Worm (Caenorhabditis elegans): ENCODE measurements around the gene T13C2.7.

DNA sequence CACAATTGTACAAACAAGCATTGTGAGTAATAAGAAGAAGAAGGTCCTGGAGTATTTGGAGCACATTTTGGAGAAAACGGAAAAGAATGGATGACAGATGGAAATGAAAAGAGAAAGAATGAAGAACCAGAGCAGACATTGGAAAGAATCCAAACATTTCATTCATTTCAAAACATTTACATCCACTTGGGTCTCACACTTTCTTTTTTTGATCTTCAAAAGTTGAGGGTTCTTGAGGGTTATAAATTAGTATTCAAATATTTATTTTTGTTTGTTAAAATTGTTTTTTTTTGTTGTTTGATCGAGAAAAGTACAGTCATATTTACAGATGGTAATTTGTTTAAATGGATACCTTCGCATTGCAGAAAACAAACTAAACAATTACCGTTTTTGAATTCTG lies 45.5 kb upstream of the T13C2.7 start, which contains the start of gene T14B4.9:
- no peak for TF ChIP-seq madf-2 (tag; optimal IDR thresholded peaks at IDR 0.05)
- TF ChIP-seq ceh-34 (tag; optimal IDR thresholded peaks at IDR 0.05): no peak
- TF ChIP-seq fkh-10 (GFP tag; optimal IDR thresholded peaks at IDR 0.05): no peak
- TF ChIP-seq Y22D7AL.16 (tag; optimal IDR thresholded peaks at IDR 0.05): no peak
- TF ChIP-seq pax-1 (tag; optimal IDR thresholded peaks at IDR 0.05): no peak
- no peak for TF ChIP-seq tbx-2 (tag; optimal IDR thresholded peaks at IDR 0.05)
- no peak for TF ChIP-seq pag-3 (tag; optimal IDR thresholded peaks at IDR 0.05; ENCODE audit: borderline replicate concordance)
- TF ChIP-seq sox-4 (tag; optimal IDR thresholded peaks at IDR 0.05): no peak
- TF ChIP-seq hlh-13 (GFP tag; optimal IDR thresholded peaks at IDR 0.05): no peak
- TF ChIP-seq ama-1 (optimal IDR thresholded peaks at IDR 0.05): no peak
- no peak for TF ChIP-seq pros-1 (tag; optimal IDR thresholded peaks at IDR 0.05)
- no peak for TF ChIP-seq pha-4 (tag; optimal IDR thresholded peaks at IDR 0.05)

All from whole organism, late embryonic.